Worm (Caenorhabditis elegans): ENCODE measurements around the gene nasp-2.

DNA sequence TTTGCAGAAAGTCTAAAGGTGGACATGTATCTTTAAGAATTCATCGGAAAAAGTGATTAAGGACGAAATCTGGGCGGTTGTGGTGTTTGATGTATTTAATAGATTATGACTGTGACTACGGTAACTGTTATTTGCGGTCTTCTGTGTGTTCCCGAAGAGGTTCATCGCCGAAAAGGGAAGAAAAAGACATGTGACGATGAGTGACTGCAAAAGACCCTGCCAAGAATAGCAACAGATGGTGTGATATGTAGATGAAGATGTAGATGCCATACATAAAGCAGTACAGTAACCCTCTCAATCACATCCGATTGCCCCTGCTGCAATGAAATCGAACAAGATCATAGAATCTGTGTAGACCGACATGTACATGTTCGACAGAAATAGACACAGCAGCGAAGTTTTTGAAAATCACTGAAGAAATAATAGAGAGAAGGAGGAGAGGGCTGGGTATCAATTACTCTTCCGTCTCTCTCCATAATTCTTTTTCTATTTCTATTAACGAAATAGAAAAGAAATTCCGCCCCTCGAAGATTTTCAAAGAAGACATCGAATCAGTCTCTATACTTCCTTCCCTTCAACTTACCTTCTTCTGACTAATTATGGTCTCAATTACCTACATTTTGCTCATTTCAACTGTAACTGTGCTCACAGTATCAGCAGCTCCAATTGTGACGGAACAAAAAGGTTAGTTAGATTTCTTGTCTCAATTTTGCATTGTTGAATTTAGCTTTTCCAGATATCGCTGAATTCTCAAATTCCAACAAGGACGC lies 46.9 kb upstream of the nasp-2 start, which contains the start of gene F32H5.3:
- TF ChIP-seq nhr-237 (tag; optimal IDR thresholded peaks at IDR 0.05) (no peak), ceh-82 (tag; optimal IDR thresholded peaks at IDR 0.05) (no peak), fos-1 (tag; optimal IDR thresholded peaks at IDR 0.05) (no peak), pax-3 (tag; optimal IDR thresholded peaks at IDR 0.05) (no peak)

Measured in whole organism, L1 larva.